Fruit fly (Drosophila melanogaster) whole organism, embryonic: ENCODE data around the gene CG15772.

ENCODE experiments used
- Adf1 ChIP-seq: fragments of 200-800 bp; sonication (Bioruptor generic); IDR thresholded peaks from 2 replicates; pipeline ENCODE4 v1.3.6; 2022; ENCODE audit warnings: missing biosample characterization, missing genetic modification characterization
- Atf6 ChIP-seq: fragments of 200-800 bp; sonication (Bioruptor generic); IDR thresholded peaks from 2 replicates; pipeline ENCODE4 v1.3.6; 2022; ENCODE audit warnings: missing biosample characterization, missing genetic modification characterization
- Blimp-1 ChIP-seq: fragments of 200-800 bp; sonication (Bioruptor generic); optimal IDR thresholded peaks from 3 replicates; lab custom pipeline; 2018; ENCODE audit warnings: missing biosample characterization, missing genetic modification characterization, mild to moderate bottlenecking, moderate library complexity, missing genetic modification reagents
- CG12391 ChIP-seq: fragments of 200-800 bp; sonication (Bioruptor generic); optimal IDR thresholded peaks from 3 replicates; lab custom pipeline; 2018; ENCODE audit warnings: missing biosample characterization, mild to moderate bottlenecking, missing genetic modification characterization, moderate library complexity
- CG13287 ChIP-seq: fragments of 200-800 bp; sonication (Bioruptor generic); IDR thresholded peaks from 2 replicates; pipeline ENCODE4 v1.3.6; 2022; ENCODE audit warnings: missing biosample characterization, missing genetic modification characterization; ENCODE audit not compliant: partially characterized antibody
- CG13894 ChIP-seq: fragments of 200-800 bp; sonication (Bioruptor generic); optimal IDR thresholded peaks from 3 replicates; lab custom pipeline; 2018; ENCODE audit warnings: missing biosample characterization, mild to moderate bottlenecking, missing genetic modification characterization, moderate library complexity
- CG17361 ChIP-seq: fragments of 200-800 bp; sonication (Bioruptor generic); IDR thresholded peaks from 3 replicates; pipeline ENCODE4 v1.3.6; 2022; ENCODE audit warnings: missing biosample characterization, missing genetic modification characterization
- CG1832 ChIP-seq: fragments of 200-800 bp; sonication (Bioruptor generic); optimal IDR thresholded peaks from 2 replicates; lab custom pipeline; 2017; ENCODE audit warnings: missing biosample characterization, mild to moderate bottlenecking, missing genetic modification characterization, inconsistent platforms
- CG18599 ChIP-seq: fragments of 200-800 bp; sonication (Bioruptor generic); optimal IDR thresholded peaks from 3 replicates; lab custom pipeline; 2017; ENCODE audit warnings: missing biosample characterization, missing genetic modification characterization, mild to moderate bottlenecking, moderate library complexity, missing genetic modification reagents
- CG31388 ChIP-seq: fragments of 200-800 bp; sonication (Bioruptor generic); optimal IDR thresholded peaks from 2 replicates; lab custom pipeline; 2016; ENCODE audit warnings: missing biosample characterization, missing genetic modification characterization
- CG3407 ChIP-seq: fragments of 200-800 bp; sonication (Bioruptor generic); optimal IDR thresholded peaks from 2 replicates; lab custom pipeline; 2018; ENCODE audit warnings: missing biosample characterization, mild to moderate bottlenecking, missing genetic modification characterization
- CG34224 ChIP-seq: fragments of 200-800 bp; sonication (Bioruptor generic); IDR thresholded peaks from 3 replicates; pipeline ENCODE4 v1.3.6; 2022; ENCODE audit warnings: missing biosample characterization, missing genetic modification characterization; ENCODE audit not compliant: partially characterized antibody
- CG4820 ChIP-seq: fragments of 200-800 bp; sonication (Bioruptor generic); optimal IDR thresholded peaks from 3 replicates; lab custom pipeline; 2016; ENCODE audit warnings: missing biosample characterization, missing genetic modification characterization
- CG6175 ChIP-seq: fragments of 200-800 bp; sonication (Bioruptor generic); IDR thresholded peaks from 3 replicates; pipeline ENCODE4 v1.3.6; 2022; ENCODE audit warnings: missing biosample characterization, missing genetic modification characterization
- CG6791 ChIP-seq: fragments of 200-800 bp; sonication (Bioruptor generic); IDR thresholded peaks from 3 replicates; pipeline ENCODE4 v1.3.6; 2022; ENCODE audit warnings: missing biosample characterization, missing genetic modification characterization; ENCODE audit not compliant: partially characterized antibody
- CG8924 ChIP-seq: fragments of 200-800 bp; optimal IDR thresholded peaks from 3 replicates; lab custom pipeline; 2019; ENCODE audit warnings: missing biosample characterization, mild to moderate bottlenecking, missing genetic modification characterization, moderate library complexity
- CG8944 ChIP-seq: fragments of 200-800 bp; sonication (Bioruptor generic); optimal IDR thresholded peaks from 3 replicates; lab custom pipeline; 2016; ENCODE audit warnings: missing biosample characterization, missing genetic modification characterization
- CG9727 ChIP-seq: fragments of 200-800 bp; sonication (Bioruptor generic); optimal IDR thresholded peaks from 3 replicates; lab custom pipeline; 2017; ENCODE audit warnings: missing biosample characterization, mild to moderate bottlenecking, missing genetic modification characterization
- CG9932 ChIP-seq: fragments of 200-800 bp; sonication (Bioruptor generic); IDR thresholded peaks from 2 replicates; pipeline ENCODE4 v1.3.6; 2022; ENCODE audit warnings: missing biosample characterization, missing genetic modification characterization
- D ChIP-seq, 2 experiments: fragments of 200-800 bp in 1 of 2; fragments of >200 bp in 1 of 2; sonication (Bioruptor generic) in 1 of 2; optimal IDR thresholded peaks; 2 replicates in 1 of 2; 3 replicates in 1 of 2; lab custom pipeline; 2017; ENCODE audit warnings: mild to moderate bottlenecking in 1 of 2, missing biosample characterization in 1 of 2, missing genetic modification characterization in 1 of 2, missing genetic modification reagents in 1 of 2
- Dip3 ChIP-seq: fragments of 200-800 bp; sonication (Bioruptor generic); optimal IDR thresholded peaks from 3 replicates; lab custom pipeline; 2016; ENCODE audit warnings: missing biosample characterization, missing genetic modification characterization
- Dll ChIP-seq: fragments of 200-800 bp; sonication (Bioruptor generic); IDR thresholded peaks from 4 replicates; pipeline ENCODE4 v1.3.6; 2022; ENCODE audit warnings: missing biosample characterization, missing genetic modification characterization; ENCODE audit not compliant: partially characterized antibody
- Hr78 ChIP-seq, 2 experiments: fragments of 200-800 bp in 1 of 2; fragments of >200 bp in 1 of 2; sonication (Bioruptor generic) in 1 of 2; optimal IDR thresholded peaks; 2 replicates each; lab custom pipeline; 2017 to 2019; ENCODE audit warnings: missing biosample characterization in 2 of 2, missing genetic modification characterization in 2 of 2, mild to moderate bottlenecking in 1 of 2, moderate library complexity in 1 of 2
- Meics ChIP-seq: fragments of 200-800 bp; sonication (Bioruptor generic); optimal IDR thresholded peaks from 2 replicates; lab custom pipeline; 2017; ENCODE audit warnings: missing biosample characterization, mild to moderate bottlenecking, missing genetic modification characterization
- Rx ChIP-seq: fragments of 200-800 bp; sonication (Bioruptor generic); IDR thresholded peaks from 2 replicates; pipeline ENCODE4 v1.3.6; 2022; ENCODE audit warnings: missing biosample characterization, missing genetic modification characterization
- Scr ChIP-seq: fragments of 200-800 bp; sonication (Bioruptor generic); IDR thresholded peaks from 2 replicates; pipeline ENCODE4 v1.3.6; 2022; ENCODE audit warnings: missing biosample characterization, missing genetic modification characterization; ENCODE audit not compliant: partially characterized antibody
- Side ChIP-seq: fragments of 200-800 bp; sonication (Bioruptor generic); optimal IDR thresholded peaks from 2 replicates; lab custom pipeline; 2016; ENCODE audit warnings: missing biosample characterization, missing genetic modification characterization
- Sox100B ChIP-seq: fragments of 200-800 bp; sonication (Bioruptor generic); optimal IDR thresholded peaks from 3 replicates; lab custom pipeline; 2018; ENCODE audit warnings: missing biosample characterization, mild to moderate bottlenecking, missing genetic modification characterization
- Sry-β ChIP-seq: fragments of 200-800 bp; sonication (Bioruptor generic); optimal IDR thresholded peaks from 2 replicates; lab custom pipeline; 2018; ENCODE audit warnings: missing biosample characterization, mild to moderate bottlenecking, missing genetic modification characterization, moderate library complexity
- bcd ChIP-seq: fragments of 200-800 bp; sonication (Bioruptor generic); optimal IDR thresholded peaks from 2 replicates; lab custom pipeline; 2017; ENCODE audit warnings: missing biosample characterization, mild to moderate bottlenecking, missing genetic modification characterization
- ci ChIP-seq: fragments of 200-800 bp; sonication (Bioruptor generic); IDR thresholded peaks from 3 replicates; pipeline ENCODE4 v1.3.6; 2022; ENCODE audit warnings: missing biosample characterization, missing genetic modification characterization
- hbn ChIP-seq: fragments of 200-800 bp; sonication (Bioruptor generic); IDR thresholded peaks from 2 replicates; pipeline ENCODE4 v1.3.6; 2022; ENCODE audit warnings: missing biosample characterization, missing genetic modification characterization; ENCODE audit not compliant: partially characterized antibody
- insv ChIP-seq, 2 experiments: fragments of 200-800 bp; sonication (Bioruptor generic); optimal IDR thresholded peaks; 3 replicates each; lab custom pipeline; 2016 to 2018; ENCODE audit warnings: missing biosample characterization in 2 of 2, missing genetic modification characterization in 2 of 2
- jigr1 ChIP-seq: fragments of 200-800 bp; sonication (Bioruptor generic); IDR thresholded peaks from 3 replicates; pipeline ENCODE4 v1.3.6; 2022; ENCODE audit warnings: missing biosample characterization, missing genetic modification characterization
- mam ChIP-seq: fragments of 200-800 bp; sonication (Bioruptor generic); optimal IDR thresholded peaks from 3 replicates; lab custom pipeline; 2016; ENCODE audit warnings: missing biosample characterization, missing genetic modification characterization
- p53 ChIP-seq: fragments of 200-800 bp; sonication (Bioruptor generic); optimal IDR thresholded peaks from 2 replicates; lab custom pipeline; 2016; ENCODE audit warnings: missing biosample characterization, missing genetic modification characterization
- pan ChIP-seq, 4 experiments: fragments of >200 bp in 3 of 4; fragments of 200-800 bp in 1 of 4; sonication (Bioruptor generic) in 1 of 4; optimal IDR thresholded peaks in 3 of 4; IDR thresholded peaks in 1 of 4; 2 replicates each; pipeline versions ENCODE4 v1.3.6 to Lab custom; 2017 to 2022; ENCODE audit warnings: missing biosample characterization in 2 of 4, missing genetic modification characterization in 2 of 4, mixed read lengths in 1 of 4
- pho ChIP-seq: fragments of 200-800 bp; sonication (Bioruptor generic); optimal IDR thresholded peaks from 2 replicates; lab custom pipeline; 2016; ENCODE audit warnings: missing biosample characterization, missing genetic modification characterization
- prd ChIP-seq, 3 experiments: fragments of >200 bp in 2 of 3; fragments of 200-800 bp in 1 of 3; sonication (Bioruptor generic) in 1 of 3; optimal IDR thresholded peaks in 2 of 3; IDR thresholded peaks in 1 of 3; 2 replicates in 2 of 3; 3 replicates in 1 of 3; pipeline versions ENCODE4 v1.3.6 to Lab custom; 2017 to 2022; ENCODE audit warnings: missing biosample characterization in 1 of 3, missing genetic modification characterization in 1 of 3
- psq ChIP-seq: fragments of 200-800 bp; sonication (Bioruptor generic); optimal IDR thresholded peaks from 2 replicates; lab custom pipeline; 2017; ENCODE audit warnings: missing biosample characterization, missing genetic modification characterization
- sens ChIP-seq: fragments of 200-800 bp; sonication (Bioruptor generic); peaks from one replicate; lab custom pipeline; 2016; ENCODE audit warnings: missing biosample characterization, missing genetic modification characterization
- stwl ChIP-seq: fragments of 200-800 bp; sonication (Bioruptor generic); optimal IDR thresholded peaks from 3 replicates; lab custom pipeline; 2018; ENCODE audit warnings: missing biosample characterization, mild to moderate bottlenecking, missing genetic modification characterization, moderate library complexity
- tio ChIP-seq: fragments of 200-800 bp; sonication (Bioruptor generic); optimal IDR thresholded peaks from 2 replicates; lab custom pipeline; 2017; ENCODE audit warnings: missing biosample characterization, missing genetic modification characterization, inconsistent platforms
- unc-4 ChIP-seq: fragments of 200-800 bp; sonication (Bioruptor generic); IDR thresholded peaks from 2 replicates; pipeline ENCODE4 v1.3.6; 2022; ENCODE audit warnings: missing biosample characterization, missing genetic modification characterization; ENCODE audit not compliant: partially characterized antibody
- z ChIP-seq: fragments of 200-800 bp; sonication (Bioruptor generic); IDR thresholded peaks from 3 replicates; pipeline ENCODE4 v1.3.6; 2022; ENCODE audit warnings: missing biosample characterization, missing genetic modification characterization
- zfh2 ChIP-seq: fragments of 200-800 bp; sonication (Bioruptor generic); optimal IDR thresholded peaks from 2 replicates; lab custom pipeline; 2016; ENCODE audit warnings: missing biosample characterization, missing genetic modification characterization

Gene CG15772

DNA sequence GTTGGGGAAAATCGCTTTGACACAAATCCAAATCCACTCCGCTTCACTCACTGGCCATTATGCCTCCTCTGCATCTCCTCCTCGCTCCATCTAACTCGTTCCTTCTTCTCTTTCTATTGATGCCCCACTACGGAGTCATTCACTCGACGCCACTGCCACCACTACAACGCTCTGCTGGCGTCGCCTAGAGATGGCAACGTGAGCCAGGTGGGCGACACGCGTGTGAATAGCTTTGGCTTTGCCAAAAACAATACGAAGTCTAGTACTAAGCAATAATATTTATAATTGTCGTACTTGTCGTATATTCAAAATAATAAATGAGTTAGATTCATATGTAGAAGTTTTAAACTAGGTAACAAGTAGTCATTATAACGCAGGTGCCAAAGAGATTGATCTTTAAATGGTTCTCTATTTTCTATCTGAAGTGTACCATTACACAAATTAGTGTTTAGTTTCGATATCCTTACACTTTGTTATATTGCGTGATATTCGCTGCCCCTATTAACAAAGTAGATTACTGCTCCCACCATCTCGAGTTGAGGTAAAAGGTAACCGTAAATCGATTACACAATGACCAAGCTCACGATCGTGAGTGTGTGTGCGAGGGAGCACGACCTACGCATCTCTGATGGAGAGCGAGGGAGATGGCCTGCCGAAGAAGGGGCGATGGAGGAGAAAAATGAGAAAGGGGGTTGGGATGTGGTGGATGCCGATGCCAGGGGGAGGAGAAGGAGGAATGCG, 6.9 kb upstream of the CG15772 start (continued):
- TF ChIP-seq Scr (GFP tag; lab: Robert Waterston, UW) (peak; percentile 69), Hr78 (GFP tag; optimal IDR thresholded peaks at IDR 0.05; lab: Kevin White, UChicago) (peak in 1 of 2 experiments; percentile 36), CG8944 (GFP tag; lab: Kevin White, UChicago) (no peak), CG34224 (GFP tag; lab: Robert Waterston, UW) (peak; percentile 68), prd (optimal IDR thresholded peaks at IDR 0.05; lab: Kevin White, UChicago) (no peak), prd (GFP tag; IDR thresholded peaks at IDR 0.05; lab: Robert Waterston, UW) (peak; percentile 32; the same call in 1 of the 3 replicates), Dip3 (GFP tag; lab: Kevin White, UChicago) (peak; percentile 27), Meics (GFP tag; lab: Kevin White, UChicago) (peak; percentile 17), CG13894 (tag; lab: Kevin White, UChicago) (no peak), CG9727 (GFP tag; lab: Kevin White, UChicago) (peak; percentile 33), CG6175 (GFP tag; lab: Robert Waterston, UW) (peak; percentile 68), CG31388 (GFP tag; lab: Kevin White, UChicago) (no peak), CG8924 (tag; lab: Kevin White, UChicago) (peak; percentile 38), CG4820 (GFP tag; lab: Kevin White, UChicago) (peak; percentile 4), Side (GFP tag; lab: Kevin White, UChicago) (no peak), ci (GFP tag; lab: Robert Waterston, UW) (peak; percentile 29; the same call in 1 of the 3 replicates), CG1832 (peak; percentile 79), pho (GFP tag; lab: Kevin White, UChicago) (peak; percentile 33), Rx (GFP tag; lab: Robert Waterston, UW) (peak; percentile 12; the same call in 1 of the 2 replicates), stwl (tag; lab: Kevin White, UChicago) (no peak), sens (GFP tag; lab: Kevin White, UChicago) (peak; percentile 84), psq (GFP tag; lab: Kevin White, UChicago) (no peak), CG18599 (GFP tag; lab: Kevin White, UChicago) (peak; percentile 41), CG12391 (tag; lab: Kevin White, UChicago) (peak; percentile 1), Blimp-1 (GFP tag; lab: Kevin White, UChicago) (peak; percentile 20), D (optimal IDR thresholded peaks at IDR 0.05; lab: Kevin White, UChicago) (no peak), D (GFP tag; optimal IDR thresholded peaks at IDR 0.05; lab: Kevin White, UChicago) (peak; percentile 15), pan (optimal IDR thresholded peaks at IDR 0.05; lab: Kevin White, UChicago) (no peak), pan (GFP tag; optimal IDR thresholded peaks at IDR 0.05 in 1 of 2, IDR thresholded peaks at IDR 0.05 in 1 of 2) (peak in 1 of 2 experiments; percentile 38), Adf1 (peak; percentile 73), jigr1 (GFP tag; lab: Robert Waterston, UW) (no peak), hbn (GFP tag; lab: Robert Waterston, UW) (peak; percentile 47), mam (GFP tag; lab: Kevin White, UChicago) (peak; percentile 50), CG6791 (GFP tag; lab: Robert Waterston, UW) (peak; percentile 21; the same call in 2 of the 3 replicates), insv (GFP tag; optimal IDR thresholded peaks at IDR 0.05; lab: Kevin White, UChicago) (no peak), z (peak; percentile 62; the same call in 2 of the 3 replicates), Dll (GFP tag; lab: Robert Waterston, UW) (peak; percentile 81), tio (peak; percentile 12), bcd (GFP tag; lab: Kevin White, UChicago) (peak; percentile 41), CG3407 (GFP tag; lab: Kevin White, UChicago) (no peak), CG13287 (GFP tag; lab: Robert Waterston, UW) (peak; percentile 73), Sry-β (peak; percentile 86), unc-4 (GFP tag; lab: Robert Waterston, UW) (peak; percentile 70), p53 (no peak), Atf6 (GFP tag; lab: Robert Waterston, UW) (no peak), CG17361 (GFP tag; lab: Robert Waterston, UW) (peak; percentile 47; the same call in 1 of the 3 replicates), CG9932 (GFP tag; lab: Robert Waterston, UW) (peak; percentile 62), zfh2 (GFP tag; lab: Kevin White, UChicago) (peak; percentile 23), Sox100B (GFP tag; lab: Kevin White, UChicago) (peak; percentile 17)
